Fruit fly (Drosophila melanogaster): ENCODE measurements around the gene CG9107.

dm6 chr2L:6028712-6029111 lies 4.4 kb upstream of the CG9107 start:
- TF ChIP-seq ttk (optimal IDR thresholded peaks at IDR 0.05) (no peak), Sin3A (optimal IDR thresholded peaks at IDR 0.05) (no peak), Myc (optimal IDR thresholded peaks at IDR 0.05) (no peak), h (optimal IDR thresholded peaks at IDR 0.05) (no peak), insv (optimal IDR thresholded peaks at IDR 0.05) (no peak), psq (optimal IDR thresholded peaks at IDR 0.05) (no peak)

Data from Kc167 (cell line).